Worm (Caenorhabditis elegans): ENCODE results near the gene F46H5.7.

Gene F46H5.7

DNA sequence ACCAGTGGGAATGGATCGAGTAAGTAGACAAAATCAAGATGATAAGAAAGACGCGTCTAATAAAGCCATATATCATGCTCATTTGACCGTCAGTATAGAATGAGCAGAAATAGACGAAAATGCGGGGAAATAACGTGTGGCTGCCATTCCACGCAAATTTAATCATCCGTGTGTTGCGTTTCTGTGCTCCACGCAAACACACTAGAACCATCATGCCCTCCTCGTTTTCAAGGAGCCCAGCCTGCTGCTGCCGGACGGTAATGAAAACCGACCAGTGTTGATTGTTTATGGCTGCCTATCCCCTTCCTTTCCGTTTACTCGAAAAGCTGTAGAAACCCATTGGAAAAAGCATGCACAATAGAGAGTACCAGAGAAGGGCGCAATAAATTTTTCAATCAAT is 22.6 kb downstream of the F46H5.7 start:
- no peak for TF ChIP-seq somi-1 (GFP tag; optimal IDR thresholded peaks at IDR 0.05)
- no peak for TF ChIP-seq lag-1 (GFP tag; IDR thresholded peaks at IDR 0.05)
- peak; percentile 33; the same call in 1 of the 2 replicates for TF ChIP-seq nfyb-1 (GFP tag; IDR thresholded peaks at IDR 0.05)
- TF ChIP-seq ztf-18 (tag; optimal IDR thresholded peaks at IDR 0.05): no peak
- TF ChIP-seq nfya-1 (tag; optimal IDR thresholded peaks at IDR 0.05; ENCODE audit: borderline replicate concordance, insufficient read depth): no peak
- no peak for TF ChIP-seq B0261.1 (tag; optimal IDR thresholded peaks at IDR 0.05)
- TF ChIP-seq him-1 (tag; optimal IDR thresholded peaks at IDR 0.05): no peak
- TF ChIP-seq ets-4 (GFP tag; optimal IDR thresholded peaks at IDR 0.05): no peak
- TF ChIP-seq tbx-9 (tag; optimal IDR thresholded peaks at IDR 0.05; ENCODE audit: borderline replicate concordance): no peak

DNA sequence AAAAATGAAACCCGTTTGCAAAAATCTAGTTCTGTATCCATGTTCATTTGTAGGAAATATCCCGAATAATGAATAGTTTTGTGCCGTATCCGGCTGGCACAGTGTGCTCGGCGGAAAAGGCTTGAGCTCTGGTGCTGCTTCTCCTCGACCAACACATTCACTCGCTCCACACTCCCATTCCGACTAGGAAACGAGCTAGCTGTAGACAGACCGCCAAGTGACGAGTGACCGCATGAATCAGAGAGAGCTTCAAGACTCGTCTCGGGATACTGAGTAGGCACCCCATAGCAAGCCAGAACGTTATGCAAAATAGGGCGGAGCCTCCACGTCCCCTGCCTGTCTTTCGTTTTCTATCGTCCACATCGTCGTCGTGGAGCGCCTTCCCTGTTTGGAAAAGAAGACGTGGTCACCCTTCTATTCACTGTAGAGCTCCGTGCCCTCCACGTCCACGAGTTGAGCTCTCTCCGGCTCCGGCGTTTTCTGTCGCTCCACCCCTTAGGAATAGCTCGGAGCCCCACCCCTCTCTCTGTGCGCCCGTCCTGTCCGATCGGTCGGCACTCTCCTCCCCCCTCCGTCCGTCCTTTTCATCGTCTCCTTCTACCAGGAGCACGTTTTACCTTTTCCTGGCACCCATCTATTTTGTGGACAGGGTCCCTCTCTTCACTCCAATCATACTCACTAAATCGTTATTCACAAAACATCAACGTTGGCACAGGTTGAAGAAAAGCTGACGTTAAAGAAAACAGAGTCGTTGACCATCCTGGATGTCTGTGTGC is 24.9 kb downstream of the F46H5.7 start, which contains the start of gene syd-9:
TSS of gene syd-9 (plus strand) at position 394 of the 776 bp plus-strand sequence.
- TF ChIP-seq unc-62 (GFP tag; optimal IDR thresholded peaks at IDR 0.05) (no peak), ceh-79 (tag; optimal IDR thresholded peaks at IDR 0.05) (no peak), F10E7.11 (tag; optimal IDR thresholded peaks at IDR 0.05) (no peak), ekl-4 (GFP tag; IDR thresholded peaks at IDR 0.05) (peak; percentile 23; the same call in 1 of the 2 replicates), C06A6.2 (GFP tag; conservative IDR thresholded peaks at IDR 0.05) (no peak), egrh-3 (GFP tag; IDR thresholded peaks at IDR 0.05) (peak; percentile 76; the same call in 1 of the 2 replicates), attf-5 (GFP tag; optimal IDR thresholded peaks at IDR 0.05) (no peak), F37B4.10 (GFP tag; IDR thresholded peaks at IDR 0.05) (no peak), K12H6.12 (tag; optimal IDR thresholded peaks at IDR 0.05) (peak; percentile 50), dox-1 (GFP tag; IDR thresholded peaks at IDR 0.05) (0 out of 2 replicates have a peak, but pooled peaks have one; percentile 10), cebp-2 (GFP tag; IDR thresholded peaks at IDR 0.05) (no peak), fkh-3 (tag; optimal IDR thresholded peaks at IDR 0.05) (no peak), hmg-20 (GFP tag; IDR thresholded peaks at IDR 0.05) (no peak), hrde-1 (tag; optimal IDR thresholded peaks at IDR 0.05; ENCODE audit: borderline replicate concordance) (no peak), zim-3 (tag; optimal IDR thresholded peaks at IDR 0.05) (peak; percentile 63), F39B2.1 (GFP tag; IDR thresholded peaks at IDR 0.05) (no peak), hlh-26 (GFP tag; conservative IDR thresholded peaks at IDR 0.05) (no peak), zfh-2 (GFP tag; conservative IDR thresholded peaks at IDR 0.05) (peak; percentile 84), B0035.1 (tag; optimal IDR thresholded peaks at IDR 0.05) (no peak), snpc-1.3 (tag; optimal IDR thresholded peaks at IDR 0.05; ENCODE audit: insufficient read depth) (no peak), F57A8.1 (GFP tag; optimal IDR thresholded peaks at IDR 0.05) (no peak), cebp-1 (GFP tag; IDR thresholded peaks at IDR 0.05) (no peak), cebp-1 (tag; optimal IDR thresholded peaks at IDR 0.05) (no peak), pbrm-1 (GFP tag; IDR thresholded peaks at IDR 0.05) (no peak), sptf-2 (GFP tag; optimal IDR thresholded peaks at IDR 0.05) (no peak), sea-2 (GFP tag; IDR thresholded peaks at IDR 0.05) (no peak), T26A5.8 (tag; optimal IDR thresholded peaks at IDR 0.05) (no peak), lin-26 (GFP tag; IDR thresholded peaks at IDR 0.05) (0 out of 2 replicates have a peak, but pooled peaks have one; percentile 16), ccch-3 (GFP tag; optimal IDR thresholded peaks at IDR 0.05) (no peak), F33H1.4 (GFP tag; IDR thresholded peaks at IDR 0.05) (no peak), chd-7 (tag; optimal IDR thresholded peaks at IDR 0.05) (peak; percentile 8), lag-1 (GFP tag; IDR thresholded peaks at IDR 0.05) (no peak), nfyb-1 (GFP tag; IDR thresholded peaks at IDR 0.05) (0 out of 2 replicates have a peak, but pooled peaks have one; percentile 25), Y79H2A.3 (GFP tag; conservative IDR thresholded peaks at IDR 0.05) (no peak), bed-2 (GFP tag; IDR thresholded peaks at IDR 0.05) (no peak), egl-44 (GFP tag; IDR thresholded peaks at IDR 0.05) (no peak), pha-4 (tag; optimal IDR thresholded peaks at IDR 0.05) (no peak), tbp1 (GFP tag; optimal IDR thresholded peaks at IDR 0.05) (no peak), lsy-27 (tag; optimal IDR thresholded peaks at IDR 0.05; ENCODE audit: borderline replicate concordance, insufficient read depth) (no peak)
